Worm (Caenorhabditis elegans) whole organism, young adult: ENCODE measurements around the gene glb-34.

ENCODE experiments used
- aptf-3 ChIP-seq: fragments of 200-800 bp; sonication (Bioruptor generic); IDR thresholded peaks from 2 replicates; pipeline ENCODE4 v1.3.6; 2022; ENCODE audit warnings: missing genetic modification characterization, missing compliant biosample characterization
- madf-10 ChIP-seq: sonication (generic microtip); optimal IDR thresholded peaks from 2 replicates; lab custom pipeline; 2016; ENCODE audit warnings: mild to moderate bottlenecking, missing genetic modification characterization, missing compliant biosample characterization

ce11 chrIV:14609774-14610173, 37.3 kb upstream of the glb-34 start:
- no peak for TF ChIP-seq madf-10 (tag; lab: Kevin White, UChicago)
- no peak for TF ChIP-seq aptf-3 (GFP tag; lab: Robert Waterston, UW)
